Fruit fly (Drosophila melanogaster) whole organism, larva: ENCODE results near the gene CG12546.
"Not testable (repeated sequence)": the region's sequence is repeated elsewhere in the genome, so short reads cannot be mapped to it uniquely, and the experiment has no call there.

Experiments
- noc ChIP-seq: fragments of 200-800 bp; sonication (Bioruptor generic); optimal IDR thresholded peaks from 3 replicates; lab custom pipeline; 2019; ENCODE audit warnings: missing biosample characterization, mild to moderate bottlenecking, missing genetic modification characterization, moderate library complexity

The CG12546 gene

dm6 chr3L:22711855-22712254 lies 18.2 kb upstream of the CG12546 start, which contains the start of gene CG11370:
CG11370 (plus strand) TSS chr3L:22712155.
- no peak for TF ChIP-seq noc (tag; lab: Kevin White, UChicago)

dm6 chr3L:22699133-22699532 lies 5.5 kb upstream of the CG12546 start, which contains the start of gene CG45116:
CG45116 (plus strand) TSS chr3L:22699433.
- TF ChIP-seq noc (tag; lab: Kevin White, UChicago) = no peak

dm6 chr3L:22696930-22697329 lies 3.3 kb upstream of the CG12546 start, which contains the start of gene CG32453:
CG32453 (plus strand) TSS chr3L:22697230.
- TF ChIP-seq noc (tag; lab: Kevin White, UChicago) = not testable (repeated sequence)

dm6 chr3L:22695653-22696052 lies 2.0 kb upstream of the CG12546 start, which contains the start of gene CG14452:
CG14452 (plus strand) TSS chr3L:22695953.
- TF ChIP-seq noc (tag; lab: Kevin White, UChicago) = no peak

dm6 chr3L:22692428-22692827 lies 1.2 kb downstream of the CG12546 start, which contains the start of gene CG14454:
CG14454 (minus strand) TSS chr3L:22692528.
- not testable (repeated sequence) for TF ChIP-seq noc (tag; lab: Kevin White, UChicago)

dm6 chr3L:22686987-22687386 lies 6.6 kb downstream of the CG12546 start, which contains the start of the genes CG14455 and CG14456:
CG14455 (minus strand) TSS chr3L:22687087.
CG14456 (plus strand) TSS chr3L:22687222.
- TF ChIP-seq noc (tag; lab: Kevin White, UChicago) = no peak

DNA sequence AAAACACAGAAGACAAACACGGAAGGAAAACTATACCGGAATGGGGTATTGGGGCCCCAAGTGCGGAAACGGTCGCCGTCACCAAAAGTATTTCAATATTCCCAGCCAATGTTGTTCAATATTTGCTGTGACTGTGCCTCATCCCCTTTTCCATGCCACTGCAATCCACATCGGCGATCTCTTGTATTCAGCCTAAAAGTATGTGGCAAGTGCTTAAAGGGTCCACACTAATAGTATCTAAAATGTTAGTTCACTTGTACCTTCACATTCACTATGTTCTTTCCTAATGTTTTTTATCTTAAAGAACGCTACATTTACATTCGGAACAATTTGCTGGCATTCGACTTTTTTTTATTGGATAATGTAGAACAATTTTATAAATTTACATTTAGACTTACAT lies 12.7 kb downstream of the CG12546 start:
- TF ChIP-seq noc (tag; lab: Kevin White, UChicago) = no peak

DNA sequence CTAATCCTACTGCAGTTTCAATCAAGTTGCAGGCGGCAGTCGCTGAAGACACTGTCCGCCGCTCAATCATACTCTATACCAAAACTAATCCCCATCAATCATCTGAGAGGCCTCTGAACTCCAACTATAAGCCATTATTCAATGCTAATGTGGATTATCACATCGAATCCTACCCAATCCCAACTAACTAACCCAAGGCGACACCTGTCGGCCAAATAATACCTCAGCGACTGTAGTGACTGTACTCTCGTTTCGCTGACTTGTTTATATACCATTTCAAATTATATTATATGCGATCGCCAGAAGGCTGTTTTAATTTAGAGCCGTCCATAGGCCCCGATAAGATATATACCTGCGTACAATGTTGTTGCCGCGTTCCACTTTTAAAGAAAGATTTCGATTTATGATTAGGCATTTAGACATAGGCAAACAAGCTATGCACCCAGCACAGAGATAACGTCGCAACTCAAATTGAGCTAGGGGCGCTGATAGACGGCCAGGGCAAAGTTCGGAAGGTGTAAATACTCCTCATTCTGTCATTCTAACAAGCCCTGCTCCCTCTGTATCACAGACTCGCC lies 21.8 kb downstream of the CG12546 start:
- peak; percentile 25 for TF ChIP-seq noc (tag; lab: Kevin White, UChicago)

- no peak for TF ChIP-seq noc (tag; lab: Kevin White, UChicago)
These were observed 23.4 kb downstream of the CG12546 start for dm6 chr3L:22670174-22670573.

DNA sequence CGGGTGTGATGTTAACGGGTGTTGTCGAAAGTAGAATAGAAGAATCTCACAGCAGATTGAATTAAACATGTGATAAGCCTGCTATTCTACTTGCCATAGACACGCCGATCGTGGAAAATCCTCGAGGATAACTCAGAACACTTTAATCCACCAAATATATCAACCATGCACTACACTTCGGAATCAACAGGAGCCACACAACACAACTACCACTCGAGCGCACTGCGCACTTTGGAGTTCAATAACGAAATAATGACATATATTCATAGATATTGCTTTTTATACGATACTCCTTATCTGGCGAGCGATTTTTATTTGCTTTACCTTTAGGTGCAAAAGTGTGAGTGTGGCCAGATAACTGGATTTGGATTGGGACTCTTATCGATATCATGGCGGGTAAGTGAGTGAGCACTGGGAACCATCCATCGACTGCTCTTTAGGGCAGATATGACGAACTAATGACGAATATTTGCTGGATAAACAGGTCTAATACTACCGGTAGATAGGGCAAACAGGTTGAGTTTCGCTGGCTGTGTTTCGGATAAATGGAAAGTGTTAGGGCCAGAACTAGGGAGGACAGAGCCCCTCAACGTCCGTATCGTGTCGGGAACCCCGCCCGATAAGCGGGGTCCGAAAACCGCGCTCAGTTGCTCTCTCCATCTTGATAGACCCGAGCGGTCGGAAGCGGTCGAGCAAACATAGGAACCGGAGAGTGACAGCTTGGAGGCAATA lies 24.2 kb downstream of the CG12546 start, which contains the start of gene Jhbp6:
Gene Jhbp6 (plus strand): TSS at position 682 of the 732 bp plus-strand sequence.
- peak; percentile 15 for TF ChIP-seq noc (tag; lab: Kevin White, UChicago)

DNA sequence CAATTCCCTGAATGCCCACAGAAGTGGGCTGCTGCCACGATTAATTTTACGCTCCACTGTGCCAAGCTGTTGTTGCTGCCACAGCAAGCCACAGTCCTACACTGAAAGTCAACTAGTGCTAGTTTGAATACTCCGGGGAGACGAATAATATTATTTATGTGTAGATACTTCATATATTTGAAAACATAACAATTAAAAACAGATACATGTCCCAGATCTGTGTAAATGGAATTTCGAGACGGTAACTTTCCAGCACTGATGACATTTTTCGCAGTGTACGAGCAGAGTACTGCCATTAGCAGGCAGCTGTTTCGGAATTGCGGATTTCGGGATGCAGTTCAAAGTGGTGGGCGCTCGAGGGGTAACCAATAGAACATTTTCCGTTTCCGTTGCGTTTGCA lies 28.5 kb downstream of the CG12546 start:
- TF ChIP-seq noc (tag; lab: Kevin White, UChicago) = no peak

DNA sequence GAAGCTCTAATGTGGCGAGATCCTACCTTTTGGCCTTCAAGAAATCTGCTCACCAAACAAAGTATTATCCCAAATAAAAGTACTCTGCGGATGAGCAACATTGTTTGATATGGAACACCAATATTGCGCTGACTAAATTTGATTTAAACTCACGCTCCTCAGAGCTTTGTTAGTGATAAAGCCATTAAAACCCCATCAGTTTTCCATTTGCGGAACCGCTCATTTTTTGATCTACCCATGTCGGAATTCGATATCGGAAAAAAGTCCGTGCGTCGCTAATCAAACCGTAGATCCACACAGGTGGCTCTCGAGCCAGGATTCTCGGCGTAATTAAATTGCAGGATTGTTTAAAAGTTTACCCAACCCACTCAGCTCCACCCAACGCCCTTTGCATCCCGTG lies 41.2 kb downstream of the CG12546 start, which contains the start of gene CG33772:
Gene CG33772 (minus strand): TSS at position 101 of the 400 bp plus-strand sequence.
- TF ChIP-seq noc (tag; lab: Kevin White, UChicago) = no peak

DNA sequence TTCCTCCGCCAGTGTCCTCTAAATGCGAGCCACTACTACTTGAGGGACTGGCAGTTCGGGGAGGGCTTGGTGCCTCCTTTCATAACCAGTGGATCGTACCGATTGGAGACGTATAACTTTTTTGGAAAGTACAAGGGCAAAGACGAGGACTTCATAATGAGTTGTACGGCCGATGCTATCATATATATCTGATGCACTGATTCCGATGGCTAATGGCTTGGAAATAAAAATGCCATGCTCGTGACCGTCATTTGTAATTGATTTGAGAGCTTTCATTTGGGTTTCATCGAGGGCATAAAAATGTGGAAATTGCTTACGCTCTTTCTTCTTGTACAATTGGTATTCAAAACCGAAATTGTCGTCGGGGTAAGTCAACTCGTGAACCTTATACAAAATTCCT lies 44.5 kb downstream of the CG12546 start, which contains the start of gene CG33771:
Gene CG33771 (plus strand): TSS at position 301 of the 400 bp plus-strand sequence.
- no peak for TF ChIP-seq noc (tag; lab: Kevin White, UChicago)

- TF ChIP-seq noc (tag; lab: Kevin White, UChicago) = no peak
These were observed 45.2 kb downstream of the CG12546 start, which contains the start of gene CG33770 for dm6 chr3L:22648372-22648771. CG33770 (plus strand) TSS chr3L:22648672.

- TF ChIP-seq noc (tag; lab: Kevin White, UChicago) = no peak
These were observed 46.0 kb downstream of the CG12546 start, which contains the start of gene CG33769 for dm6 chr3L:22647627-22648026. CG33769 (plus strand) TSS chr3L:22647927.

DNA sequence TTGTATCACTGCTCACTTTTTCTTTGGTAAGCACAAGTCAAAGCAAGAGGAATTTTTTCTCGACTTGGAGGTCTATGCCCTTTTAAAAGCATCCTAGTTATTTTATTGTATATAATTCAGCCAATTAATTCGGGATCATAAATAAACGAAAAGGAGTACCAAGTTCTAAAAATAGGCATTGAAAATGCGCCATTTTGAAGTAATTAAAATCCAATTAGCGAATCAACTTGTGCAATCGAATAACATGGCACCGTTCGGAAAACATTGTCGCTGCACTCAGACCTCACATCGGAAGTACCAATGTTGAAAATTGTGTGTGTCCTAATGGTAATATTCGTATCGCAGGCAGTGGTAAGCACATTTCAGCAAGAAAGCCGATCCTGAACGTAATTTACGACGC lies 46.7 kb downstream of the CG12546 start, which contains the start of gene CG33768:
Gene CG33768 (plus strand): TSS at position 301 of the 400 bp plus-strand sequence.
- TF ChIP-seq noc (tag; lab: Kevin White, UChicago) = no peak
